Fruit fly (Drosophila melanogaster): ENCODE data around the gene CG10477.

The CG10477 gene

dm6 chr3L:5996520-5996919 lies 37.9 kb downstream of the CG10477 start:
- TF ChIP-seq CG6792 (GFP tag; optimal IDR thresholded peaks at IDR 0.05) (no peak), Gug (GFP tag; IDR thresholded peaks at IDR 0.05) (no peak), CG9139 (GFP tag; optimal IDR thresholded peaks at IDR 0.05) (no peak), net (GFP tag; optimal IDR thresholded peaks at IDR 0.05) (no peak), CG6276 (GFP tag; optimal IDR thresholded peaks at IDR 0.05) (no peak), fkh (GFP tag; optimal IDR thresholded peaks at IDR 0.05) (no peak), Hr4 (GFP tag; optimal IDR thresholded peaks at IDR 0.05) (no peak), ss (GFP tag; optimal IDR thresholded peaks at IDR 0.05) (no peak), CG10669 (GFP tag; optimal IDR thresholded peaks at IDR 0.05) (no peak), pdm3 (GFP tag; optimal IDR thresholded peaks at IDR 0.05) (no peak), CG10631 (GFP tag; optimal IDR thresholded peaks at IDR 0.05) (no peak), CG32006 (GFP tag; optimal IDR thresholded peaks at IDR 0.05) (no peak), vri (GFP tag; optimal IDR thresholded peaks at IDR 0.05) (no peak), lz (GFP tag; optimal IDR thresholded peaks at IDR 0.05) (no peak)

dm6 chr3L:5993701-5994499 lies 40.5 kb downstream of the CG10477 start:
- TF ChIP-seq Blimp-1 (GFP tag; optimal IDR thresholded peaks at IDR 0.05) = no peak
- TF ChIP-seq Eip78C (GFP tag) = no peak
- no peak for TF ChIP-seq fd59A (GFP tag; optimal IDR thresholded peaks at IDR 0.05)
- TF ChIP-seq CG31627 (GFP tag; optimal IDR thresholded peaks at IDR 0.05) = no peak
- TF ChIP-seq svp (GFP tag) = no peak

dm6 chr3L:5992916-5993315 lies 41.5 kb downstream of the CG10477 start:
- TF ChIP-seq pdm3 (GFP tag; optimal IDR thresholded peaks at IDR 0.05) (no peak), fkh (GFP tag; optimal IDR thresholded peaks at IDR 0.05) (peak; percentile 40), CG31627 (GFP tag; optimal IDR thresholded peaks at IDR 0.05) (no peak), Hr4 (GFP tag; optimal IDR thresholded peaks at IDR 0.05) (no peak), CG6792 (GFP tag; optimal IDR thresholded peaks at IDR 0.05) (no peak), CG9139 (GFP tag; optimal IDR thresholded peaks at IDR 0.05) (no peak), CG10631 (GFP tag; optimal IDR thresholded peaks at IDR 0.05) (no peak), Lpt (GFP tag; optimal IDR thresholded peaks at IDR 0.05) (no peak)

dm6 chr3L:5992249-5992648 lies 42.2 kb downstream of the CG10477 start:
- peak; percentile 70 for TF ChIP-seq fkh (GFP tag; optimal IDR thresholded peaks at IDR 0.05)
- TF ChIP-seq CG3032 (tag; optimal IDR thresholded peaks at IDR 0.05) = no peak

dm6 chr3L:5989391-5990156 lies 44.8 kb downstream of the CG10477 start:
- TF ChIP-seq CG32006 (GFP tag; optimal IDR thresholded peaks at IDR 0.05) = peak; percentile 2
- peak; percentile 29 for TF ChIP-seq Ets96B (tag; optimal IDR thresholded peaks at IDR 0.05)
- peak; percentile 9 for TF ChIP-seq CG6808 (GFP tag; optimal IDR thresholded peaks at IDR 0.05)
- no peak for TF ChIP-seq net (GFP tag; optimal IDR thresholded peaks at IDR 0.05)
- TF ChIP-seq Eip78C (GFP tag) = peak; percentile 25
- peak; percentile 12 for TF ChIP-seq CG10669 (GFP tag; optimal IDR thresholded peaks at IDR 0.05)

dm6 chr3L:5988675-5989074 lies 45.7 kb downstream of the CG10477 start:
- TF ChIP-seq Eip75B (GFP tag; optimal IDR thresholded peaks at IDR 0.05) (peak; percentile 24), CG10631 (GFP tag; optimal IDR thresholded peaks at IDR 0.05) (peak; percentile 48), CG6163 (GFP tag; IDR thresholded peaks at IDR 0.05) (peak; percentile 72), fd85E (GFP tag; optimal IDR thresholded peaks at IDR 0.05) (no peak), Eip93F (GFP tag; optimal IDR thresholded peaks at IDR 0.05) (no peak), CG10669 (GFP tag; optimal IDR thresholded peaks at IDR 0.05) (peak; percentile 42), lz (GFP tag; optimal IDR thresholded peaks at IDR 0.05) (no peak), Met (GFP tag; optimal IDR thresholded peaks at IDR 0.05) (no peak), CG3032 (tag; optimal IDR thresholded peaks at IDR 0.05) (peak; percentile 37), CG9139 (GFP tag; optimal IDR thresholded peaks at IDR 0.05) (no peak), CG6276 (GFP tag; optimal IDR thresholded peaks at IDR 0.05) (no peak), Sox102F (GFP tag; optimal IDR thresholded peaks at IDR 0.05) (no peak), CG3919 (GFP tag; optimal IDR thresholded peaks at IDR 0.05) (peak; percentile 45), topi (GFP tag; optimal IDR thresholded peaks at IDR 0.05) (peak; percentile 37), net (GFP tag; optimal IDR thresholded peaks at IDR 0.05) (no peak), fkh (GFP tag; optimal IDR thresholded peaks at IDR 0.05) (no peak), esn (GFP tag; optimal IDR thresholded peaks at IDR 0.05) (no peak), CG11762 (GFP tag; optimal IDR thresholded peaks at IDR 0.05; ENCODE audit: insufficient read depth) (no peak), Sox15 (GFP tag; optimal IDR thresholded peaks at IDR 0.05) (no peak), CG4318 (GFP tag; optimal IDR thresholded peaks at IDR 0.05) (no peak), achi (GFP tag; optimal IDR thresholded peaks at IDR 0.05) (peak; percentile 9), OdsH (GFP tag; optimal IDR thresholded peaks at IDR 0.05) (peak; percentile 8), CG6792 (GFP tag; optimal IDR thresholded peaks at IDR 0.05) (peak; percentile 38)
